Fruit fly (Drosophila melanogaster) whole organism, embryonic: ENCODE measurements around the gene Sema5c.
A peak's percentile ranks its signal among the peaks of the same experiment; 100 is the strongest.

Source experiments
- Bgb ChIP-seq: fragments of 200-800 bp; sonication (Bioruptor generic); IDR thresholded peaks from 2 replicates; pipeline ENCODE4 v1.3.6; 2022; ENCODE audit warnings: missing biosample characterization, missing genetic modification characterization; ENCODE audit not compliant: partially characterized antibody
- Bteb2 ChIP-seq: fragments of 200-800 bp; sonication (Bioruptor generic); optimal IDR thresholded peaks from 2 replicates; lab custom pipeline; 2016; ENCODE audit warnings: missing biosample characterization, missing genetic modification characterization
- CG10147 ChIP-seq: fragments of 200-800 bp; sonication (Bioruptor generic); optimal IDR thresholded peaks from 2 replicates; lab custom pipeline; 2019; ENCODE audit warnings: missing biosample characterization, mild to moderate bottlenecking, missing genetic modification characterization, moderate library complexity
- CG11093 ChIP-seq: fragments of 200-800 bp; sonication (Bioruptor generic); IDR thresholded peaks from 3 replicates; pipeline ENCODE4 v1.3.6; 2022; ENCODE audit warnings: missing biosample characterization, missing genetic modification characterization
- CG14710 ChIP-seq: fragments of 200-800 bp; sonication (Bioruptor generic); optimal IDR thresholded peaks from 3 replicates; lab custom pipeline; 2019; ENCODE audit warnings: missing biosample characterization, mild to moderate bottlenecking, missing genetic modification characterization, moderate library complexity
- CG14860 ChIP-seq: fragments of 200-800 bp; sonication (Bioruptor generic); IDR thresholded peaks from 3 replicates; pipeline ENCODE4 v1.3.6; 2022; ENCODE audit warnings: missing biosample characterization, missing genetic modification characterization; ENCODE audit not compliant: partially characterized antibody
- CG15073 ChIP-seq: fragments of 200-800 bp; sonication (Bioruptor generic); optimal IDR thresholded peaks from 2 replicates; lab custom pipeline; 2016; ENCODE audit warnings: missing biosample characterization, missing genetic modification characterization
- CG15269 ChIP-seq: fragments of 200-800 bp; sonication (Bioruptor generic); optimal IDR thresholded peaks from 2 replicates; lab custom pipeline; 2018; ENCODE audit warnings: missing biosample characterization, mild to moderate bottlenecking, missing genetic modification characterization, moderate library complexity
- CG1602 ChIP-seq: fragments of 200-800 bp; sonication (Bioruptor generic); optimal IDR thresholded peaks from 3 replicates; lab custom pipeline; 2016; ENCODE audit warnings: missing biosample characterization, missing genetic modification characterization
- CG17328 ChIP-seq: fragments of 200-800 bp; sonication (Bioruptor generic); IDR thresholded peaks from 2 replicates; pipeline ENCODE4 v1.3.6; 2022; ENCODE audit warnings: missing biosample characterization, missing genetic modification characterization
- CG2202 ChIP-seq: fragments of 200-800 bp; sonication (Bioruptor generic); optimal IDR thresholded peaks from 2 replicates; lab custom pipeline; 2018; ENCODE audit warnings: missing biosample characterization, mild to moderate bottlenecking, missing genetic modification characterization
- CG2875 ChIP-seq: fragments of 200-800 bp; sonication (Bioruptor generic); optimal IDR thresholded peaks from 2 replicates; lab custom pipeline; 2017; ENCODE audit warnings: missing biosample characterization, mild to moderate bottlenecking, missing genetic modification characterization, missing genetic modification reagents
- CG30403 ChIP-seq: fragments of 200-800 bp; sonication (Bioruptor generic); optimal IDR thresholded peaks from 3 replicates; lab custom pipeline; 2016; ENCODE audit warnings: missing biosample characterization, missing genetic modification characterization
- CG31441 ChIP-seq: fragments of 200-800 bp; sonication (Bioruptor generic); IDR thresholded peaks from 2 replicates; pipeline ENCODE4 v1.3.6; 2022; ENCODE audit warnings: missing biosample characterization, missing genetic modification characterization
- CG32532 ChIP-seq: fragments of 200-800 bp; sonication (Bioruptor generic); IDR thresholded peaks from 2 replicates; pipeline ENCODE4 v1.3.6; 2022; ENCODE audit warnings: missing biosample characterization, missing genetic modification characterization
- CG3726 ChIP-seq: fragments of 200-800 bp; sonication (Bioruptor generic); IDR thresholded peaks from 3 replicates; pipeline ENCODE4, ENCODE4 v1.3.6; 2022; ENCODE audit warnings: missing biosample characterization, missing genetic modification characterization
- CG6254 ChIP-seq: fragments of 200-800 bp; sonication (Bioruptor generic); optimal IDR thresholded peaks from 3 replicates; lab custom pipeline; 2017; ENCODE audit warnings: mild to moderate bottlenecking, missing biosample characterization, missing genetic modification reagents, missing genetic modification characterization
- CG6765 ChIP-seq: fragments of 200-800 bp; sonication (Bioruptor generic); optimal IDR thresholded peaks from 3 replicates; lab custom pipeline; 2017; ENCODE audit warnings: missing biosample characterization, mild to moderate bottlenecking, missing genetic modification characterization
- CG8359 ChIP-seq: fragments of 200-800 bp; sonication (Bioruptor generic); optimal IDR thresholded peaks from 2 replicates; lab custom pipeline; 2017; ENCODE audit warnings: missing biosample characterization, mild to moderate bottlenecking, missing genetic modification characterization, borderline replicate concordance
- CG8924 ChIP-seq: fragments of 200-800 bp; optimal IDR thresholded peaks from 3 replicates; lab custom pipeline; 2019; ENCODE audit warnings: missing biosample characterization, mild to moderate bottlenecking, missing genetic modification characterization, moderate library complexity
- CTCF ChIP-seq: fragments of 200-800 bp; sonication (Bioruptor generic); optimal IDR thresholded peaks from 2 replicates; lab custom pipeline; 2017; ENCODE audit warnings: missing biosample characterization, mild to moderate bottlenecking, missing genetic modification characterization, moderate library complexity
- CkIIα-i1 ChIP-seq: fragments of 200-800 bp; sonication (Bioruptor generic); IDR thresholded peaks from 2 replicates; pipeline ENCODE4 v1.3.6; 2022; ENCODE audit warnings: missing biosample characterization, missing genetic modification characterization
- Dll ChIP-seq: fragments of 200-800 bp; sonication (Bioruptor generic); IDR thresholded peaks from 4 replicates; pipeline ENCODE4 v1.3.6; 2022; ENCODE audit warnings: missing biosample characterization, missing genetic modification characterization; ENCODE audit not compliant: partially characterized antibody
- Eip74EF ChIP-seq, 2 experiments: fragments of 200-800 bp in 1 of 2; fragments of >200 bp in 1 of 2; sonication (Bioruptor generic) in 1 of 2; optimal IDR thresholded peaks; 2 replicates each; lab custom pipeline; 2017 to 2019; ENCODE audit warnings: missing biosample characterization in 2 of 2, missing genetic modification characterization in 2 of 2, mild to moderate bottlenecking in 1 of 2, moderate library complexity in 1 of 2
- Ets65A ChIP-seq: fragments of 200-800 bp; sonication (Bioruptor generic); peaks from one replicate; lab custom pipeline; 2016; ENCODE audit warnings: missing biosample characterization, missing genetic modification characterization
- HLH4C ChIP-seq: fragments of 200-800 bp; sonication (Bioruptor generic); IDR thresholded peaks from 3 replicates; pipeline ENCODE4 v1.3.6; 2022; ENCODE audit warnings: missing biosample characterization, missing genetic modification characterization; ENCODE audit not compliant: partially characterized antibody
- HLHmδ ChIP-seq: fragments of 200-800 bp; sonication (Bioruptor generic); optimal IDR thresholded peaks from 2 replicates; lab custom pipeline; 2018; ENCODE audit warnings: missing biosample characterization, mild to moderate bottlenecking, missing genetic modification characterization, moderate library complexity
- Hmr ChIP-seq: fragments of 200-800 bp; sonication (Bioruptor generic); optimal IDR thresholded peaks from 3 replicates; lab custom pipeline; 2017; ENCODE audit warnings: mild to moderate bottlenecking, missing biosample characterization, missing genetic modification reagents, missing genetic modification characterization
- Lhr ChIP-seq: fragments of 200-800 bp; sonication (Bioruptor generic); optimal IDR thresholded peaks from 3 replicates; lab custom pipeline; 2017; ENCODE audit warnings: mild to moderate bottlenecking, missing biosample characterization, missing genetic modification reagents, missing genetic modification characterization
- Lpt ChIP-seq: fragments of >200 bp; optimal IDR thresholded peaks from 2 replicates; lab custom pipeline; 2018; ENCODE audit warnings: missing biosample characterization, missing genetic modification characterization
- NK7.1 ChIP-seq: fragments of 200-800 bp; sonication (Bioruptor generic); optimal IDR thresholded peaks from 3 replicates; lab custom pipeline; 2016; ENCODE audit warnings: missing biosample characterization, missing genetic modification characterization
- NfI ChIP-seq: fragments of 200-800 bp; sonication (Bioruptor generic); optimal IDR thresholded peaks from 3 replicates; lab custom pipeline; 2018; ENCODE audit warnings: missing biosample characterization, mild to moderate bottlenecking, missing genetic modification characterization, moderate library complexity
- Poxn ChIP-seq: fragments of 200-800 bp; sonication (Bioruptor generic); IDR thresholded peaks from 2 replicates; pipeline ENCODE4 v1.3.6; 2022; ENCODE audit warnings: missing biosample characterization, missing genetic modification characterization
- ab ChIP-seq: fragments of 200-800 bp; sonication (Bioruptor generic); optimal IDR thresholded peaks from 2 replicates; lab custom pipeline; 2016; ENCODE audit warnings: missing biosample characterization, missing genetic modification characterization
- ac ChIP-seq: fragments of 200-800 bp; sonication (Bioruptor generic); optimal IDR thresholded peaks from 3 replicates; lab custom pipeline; 2017; ENCODE audit warnings: missing biosample characterization, mild to moderate bottlenecking, missing genetic modification characterization
- bcd ChIP-seq: fragments of 200-800 bp; sonication (Bioruptor generic); optimal IDR thresholded peaks from 2 replicates; lab custom pipeline; 2017; ENCODE audit warnings: missing biosample characterization, mild to moderate bottlenecking, missing genetic modification characterization
- crc ChIP-seq: fragments of 200-800 bp; sonication (Bioruptor generic); optimal IDR thresholded peaks from 2 replicates; lab custom pipeline; 2016; ENCODE audit warnings: missing biosample characterization, missing genetic modification characterization
- dpn ChIP-seq, 2 experiments: fragments of 200-800 bp; sonication (Bioruptor generic); optimal IDR thresholded peaks; 3 replicates each; lab custom pipeline; 2016; ENCODE audit warnings: missing biosample characterization in 2 of 2, missing genetic modification characterization in 2 of 2
- exex ChIP-seq: fragments of 200-800 bp; sonication (Bioruptor generic); optimal IDR thresholded peaks from 4 replicates; lab custom pipeline; 2018; ENCODE audit warnings: missing biosample characterization, mild to moderate bottlenecking, missing genetic modification characterization, moderate library complexity
- fd3F ChIP-seq: fragments of 200-800 bp; sonication (Bioruptor generic); optimal IDR thresholded peaks from 2 replicates; lab custom pipeline; 2018; ENCODE audit warnings: missing biosample characterization, mild to moderate bottlenecking, missing genetic modification characterization, moderate library complexity
- grn ChIP-seq: fragments of 200-800 bp; sonication (Bioruptor generic); optimal IDR thresholded peaks from 3 replicates; lab custom pipeline; 2017; ENCODE audit warnings: missing biosample characterization, missing genetic modification characterization
- gt ChIP-seq: fragments of 200-800 bp; sonication (Bioruptor generic); IDR thresholded peaks from 2 replicates; pipeline ENCODE4 v1.3.6; 2022; ENCODE audit warnings: missing biosample characterization, missing genetic modification characterization
- insv ChIP-seq, 2 experiments: fragments of 200-800 bp; sonication (Bioruptor generic); optimal IDR thresholded peaks; 3 replicates each; lab custom pipeline; 2016 to 2018; ENCODE audit warnings: missing biosample characterization in 2 of 2, missing genetic modification characterization in 2 of 2
- jumu ChIP-seq: fragments of 200-800 bp; sonication (Bioruptor generic); optimal IDR thresholded peaks from 3 replicates; lab custom pipeline; 2016; ENCODE audit warnings: missing biosample characterization, missing genetic modification characterization
- otp ChIP-seq: fragments of 200-800 bp; sonication (Bioruptor generic); IDR thresholded peaks from 3 replicates; pipeline ENCODE4, ENCODE4 v1.3.6; 2022; ENCODE audit warnings: missing biosample characterization, missing genetic modification characterization
- pnt ChIP-seq: fragments of 200-800 bp; sonication (Bioruptor generic); optimal IDR thresholded peaks from 3 replicates; lab custom pipeline; 2016; ENCODE audit warnings: missing biosample characterization, missing genetic modification characterization
- psq ChIP-seq: fragments of 200-800 bp; sonication (Bioruptor generic); optimal IDR thresholded peaks from 2 replicates; lab custom pipeline; 2017; ENCODE audit warnings: missing biosample characterization, missing genetic modification characterization
- scrt ChIP-seq: fragments of 200-800 bp; sonication (Bioruptor generic); optimal IDR thresholded peaks from 2 replicates; lab custom pipeline; 2018; ENCODE audit warnings: missing biosample characterization, mild to moderate bottlenecking, missing genetic modification characterization, moderate library complexity
- tio ChIP-seq: fragments of 200-800 bp; sonication (Bioruptor generic); optimal IDR thresholded peaks from 2 replicates; lab custom pipeline; 2017; ENCODE audit warnings: missing biosample characterization, missing genetic modification characterization, inconsistent platforms
- tll ChIP-seq, 2 experiments: fragments of 200-800 bp in 1 of 2; fragments of >200 bp in 1 of 2; sonication (Bioruptor generic) in 1 of 2; optimal IDR thresholded peaks; 2 replicates each; lab custom pipeline; 2017 to 2019; ENCODE audit warnings: missing biosample characterization in 2 of 2, missing genetic modification characterization in 2 of 2, mild to moderate bottlenecking in 1 of 2, moderate library complexity in 1 of 2
- wor ChIP-seq: fragments of 200-800 bp; sonication (Bioruptor generic); IDR thresholded peaks from 2 replicates; pipeline ENCODE4 v1.3.6; 2022; ENCODE audit warnings: missing biosample characterization, missing genetic modification characterization

Sema5c gene

DNA sequence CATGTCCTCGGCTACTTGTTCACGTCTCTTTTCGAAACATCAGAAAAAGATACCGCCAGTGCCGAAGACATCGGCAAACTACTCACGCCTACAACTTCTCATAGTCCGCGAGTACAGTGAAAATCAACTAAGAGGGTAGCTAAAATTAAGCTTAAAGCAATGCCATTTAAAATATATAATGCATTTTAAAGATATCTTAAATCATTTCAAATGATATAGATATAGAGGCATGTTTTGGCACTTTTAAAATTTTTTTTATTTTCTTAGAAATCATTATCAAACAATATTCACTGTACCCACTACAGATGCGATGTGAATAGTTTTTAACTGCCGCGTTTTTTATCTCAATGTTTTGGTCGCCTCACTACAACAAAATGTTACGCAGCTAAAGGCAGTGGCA is 31.0 kb downstream of the Sema5c start (continued):
- TF ChIP-seq fd3F (GFP tag; lab: Kevin White, UChicago) (no peak), CG8924 (tag; lab: Kevin White, UChicago) (peak; percentile 27), psq (GFP tag; lab: Kevin White, UChicago) (no peak), CG17328 (GFP tag; lab: Robert Waterston, UW) (0 out of 2 replicates have a peak, but pooled peaks have one; percentile 30), Ets65A (GFP tag; lab: Kevin White, UChicago) (no peak), crc (GFP tag; lab: Kevin White, UChicago) (no peak), grn (GFP tag; lab: Kevin White, UChicago) (no peak), CG1602 (GFP tag; lab: Kevin White, UChicago) (no peak), NfI (no peak), wor (GFP tag; lab: Robert Waterston, UW) (no peak), Poxn (0 out of 2 replicates have a peak, but pooled peaks have one; percentile 29), otp (GFP tag; lab: Robert Waterston, UW) (0 out of 3 replicates have a peak, but pooled peaks have one; percentile 38), exex (tag; lab: Kevin White, UChicago) (no peak), tll (GFP tag; optimal IDR thresholded peaks at IDR 0.05; lab: Kevin White, UChicago) (no peak), CG10147 (GFP tag; lab: Kevin White, UChicago) (no peak), Hmr (GFP tag; lab: Kevin White, UChicago) (no peak), Dll (GFP tag; lab: Robert Waterston, UW) (no peak), jumu (no peak), CTCF (GFP tag; lab: Kevin White, UChicago) (no peak), pnt (no peak), HLHmδ (GFP tag; lab: Kevin White, UChicago) (no peak), HLH4C (no peak), CG15269 (tag; lab: Kevin White, UChicago) (peak; percentile 43), insv (GFP tag; optimal IDR thresholded peaks at IDR 0.05; lab: Kevin White, UChicago) (no peak), dpn (GFP tag; optimal IDR thresholded peaks at IDR 0.05; lab: Kevin White, UChicago) (peak in 1 of 2 experiments; percentile 2), ab (GFP tag; lab: Kevin White, UChicago) (no peak), gt (no peak), CG2875 (no peak), CG6254 (no peak), CG6765 (GFP tag; lab: Kevin White, UChicago) (no peak), Bteb2 (no peak), ac (GFP tag; lab: Kevin White, UChicago) (no peak), tio (GFP tag; lab: Kevin White, UChicago) (no peak), CG15073 (GFP tag; lab: Kevin White, UChicago) (no peak), CG30403 (GFP tag; lab: Kevin White, UChicago) (peak; percentile 21), Lpt (GFP tag; lab: Kevin White, UChicago) (no peak), CG11093 (GFP tag; lab: Robert Waterston, UW) (no peak), CG31441 (peak; percentile 42; the same call in 1 of the 2 replicates), Bgb (no peak), bcd (peak; percentile 16), CkIIα-i1 (GFP tag; lab: Robert Waterston, UW) (no peak), CG14710 (tag; lab: Kevin White, UChicago) (peak; percentile 26), Lhr (GFP tag; lab: Kevin White, UChicago) (no peak), CG8359 (GFP tag; lab: Kevin White, UChicago) (no peak), CG32532 (GFP tag; lab: Robert Waterston, UW) (peak; percentile 65), CG3726 (GFP tag; lab: Robert Waterston, UW) (no peak), Eip74EF (GFP tag; optimal IDR thresholded peaks at IDR 0.05; lab: Kevin White, UChicago) (no peak), NK7.1 (no peak), scrt (no peak), CG14860 (GFP tag; lab: Robert Waterston, UW) (no peak), CG2202 (tag; lab: Kevin White, UChicago) (no peak)
